Worm (Caenorhabditis elegans) whole organism, dauer: ENCODE data around the gene pst-1.

Source experiments
- unc-62 ChIP-seq: sonication (generic microtip); optimal IDR thresholded peaks from 2 replicates; lab custom pipeline; 2017; ENCODE audit warnings: missing biosample characterization, missing genetic modification reagents, missing genetic modification characterization

pst-1 gene

DNA sequence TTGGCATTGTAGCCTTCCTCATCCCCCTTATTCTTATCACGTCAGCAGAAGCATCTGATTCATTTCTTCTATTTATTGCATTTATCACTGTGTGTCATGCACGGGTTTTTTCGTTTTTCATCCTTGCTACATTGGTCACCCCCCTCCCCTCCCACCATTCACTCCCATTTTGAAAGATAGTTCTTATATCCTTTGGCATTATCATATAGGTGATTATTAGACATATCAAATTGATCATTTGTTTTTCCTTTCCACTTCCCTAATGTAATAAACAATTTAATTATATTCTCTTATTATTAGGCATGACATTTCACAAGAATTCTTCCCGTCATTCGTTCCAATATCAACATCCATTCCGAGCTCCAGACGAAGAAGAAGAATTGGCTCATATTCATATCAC is 7.9 kb downstream of the pst-1 start, which contains the start of gene M03F8.1:
Gene M03F8.1 (plus strand): TSS at position 301 of the 400 bp plus-strand sequence.
- no peak for TF ChIP-seq unc-62 (GFP tag; lab: Kevin White, UChicago)

ce11 chrV:5953086-5953485 is 9.8 kb downstream of the pst-1 start:
- no peak for TF ChIP-seq unc-62 (GFP tag; lab: Kevin White, UChicago)

ce11 chrV:5954747-5955146 is 11.5 kb downstream of the pst-1 start, which contains the start of gene M03F8.6:
Gene M03F8.6, minus strand, starts transcription at chrV:5954847.
- no peak for TF ChIP-seq unc-62 (GFP tag; lab: Kevin White, UChicago)

DNA sequence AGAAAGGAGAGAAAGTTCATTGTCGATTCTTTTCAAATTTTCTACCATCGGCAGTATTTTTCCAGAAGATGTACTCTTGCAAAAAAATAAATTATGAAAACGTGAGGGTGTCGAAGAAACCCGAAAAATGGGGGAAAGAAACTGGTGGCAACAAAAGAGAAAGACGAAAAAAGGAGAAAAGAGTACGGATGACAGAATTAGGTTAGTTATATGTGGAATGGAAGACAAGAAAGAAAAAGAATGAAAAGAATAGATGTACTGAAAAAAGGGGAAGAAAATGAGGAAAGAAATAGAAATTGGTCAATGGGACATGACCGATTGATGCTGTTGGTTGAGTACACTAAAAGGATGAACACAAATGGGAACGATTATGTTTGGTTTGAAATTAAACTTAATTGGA is 12.4 kb downstream of the pst-1 start:
- TF ChIP-seq unc-62 (GFP tag; lab: Kevin White, UChicago) = no peak

ce11 chrV:5961516-5961915 is 18.2 kb downstream of the pst-1 start, which contains the start of gene mcp-1:
Gene mcp-1, plus strand, starts transcription at chrV:5961807.
- TF ChIP-seq unc-62 (GFP tag; lab: Kevin White, UChicago) = no peak

DNA sequence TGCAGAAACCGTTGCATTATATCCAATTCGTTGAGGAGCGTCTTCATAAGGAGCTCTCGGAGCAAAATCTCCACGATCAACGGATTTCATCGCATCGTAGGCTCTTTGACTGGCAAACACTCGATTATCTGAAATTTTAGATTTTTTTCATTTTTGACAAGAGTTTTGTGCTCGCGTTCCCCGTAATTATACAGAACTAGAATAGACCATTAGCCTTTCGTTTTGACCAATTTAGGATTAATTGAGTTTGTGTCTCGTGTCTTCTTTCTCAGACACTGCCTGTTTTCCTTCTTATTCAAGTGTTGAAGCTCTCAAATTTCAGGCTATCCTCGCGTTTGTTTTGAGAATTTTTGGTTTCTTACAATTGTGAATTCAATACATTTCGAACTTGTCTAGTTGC is 19.8 kb downstream of the pst-1 start:
- TF ChIP-seq unc-62 (GFP tag; lab: Kevin White, UChicago) = no peak

- TF ChIP-seq unc-62 (GFP tag; lab: Kevin White, UChicago) = no peak
These were observed 20.4 kb downstream of the pst-1 start, which contains the start of gene pcm-1 for ce11 chrV:5963696-5964095. Gene pcm-1, minus strand, starts transcription at chrV:5963882.

DNA sequence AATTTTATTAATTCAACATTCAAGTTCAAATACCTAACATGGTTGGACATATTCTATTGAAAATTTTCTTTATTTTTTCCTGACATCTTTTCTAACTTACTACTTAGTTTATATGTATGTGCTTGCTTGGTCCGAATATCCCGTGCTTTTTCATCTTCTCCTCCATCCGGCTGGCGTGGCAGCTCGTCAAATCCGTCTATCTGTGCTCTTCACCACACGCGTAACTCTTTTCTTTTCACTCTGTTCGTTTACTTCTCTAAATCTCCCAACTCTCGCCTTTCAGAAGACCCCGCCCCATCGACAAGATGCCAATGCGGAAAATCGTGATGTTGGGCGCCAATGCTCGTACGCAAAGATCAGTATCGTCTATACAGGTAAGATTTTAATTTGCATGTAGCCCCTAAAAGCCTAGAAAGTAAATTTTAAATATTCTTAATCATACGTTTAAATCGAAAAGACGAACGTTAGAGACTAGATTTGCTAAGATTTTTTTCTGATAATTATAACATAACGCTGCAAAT is 21.5 kb downstream of the pst-1 start:
- no peak for TF ChIP-seq unc-62 (GFP tag; lab: Kevin White, UChicago)

DNA sequence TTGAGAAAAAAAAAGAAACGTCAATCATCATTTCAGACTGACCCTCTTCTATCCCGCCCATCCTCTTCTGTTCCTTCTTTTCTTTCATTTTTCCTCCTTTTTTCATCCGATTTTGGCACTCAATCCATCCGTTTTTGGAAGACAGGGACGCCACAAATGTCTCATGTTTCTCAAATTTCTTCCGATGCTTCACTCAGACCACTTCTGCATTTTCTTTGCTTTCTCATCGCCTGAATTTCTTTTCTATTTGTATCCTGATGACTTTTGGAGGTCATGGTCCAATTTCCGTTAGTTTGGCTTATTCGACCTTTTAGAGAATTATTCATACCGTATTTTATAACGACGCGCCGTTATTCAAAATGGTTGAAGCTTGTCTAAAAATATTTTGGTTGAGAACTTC is 29.3 kb downstream of the pst-1 start:
- no peak for TF ChIP-seq unc-62 (GFP tag; lab: Kevin White, UChicago)

ce11 chrV:5973713-5974112 is 30.4 kb downstream of the pst-1 start:
- no peak for TF ChIP-seq unc-62 (GFP tag; lab: Kevin White, UChicago)

DNA sequence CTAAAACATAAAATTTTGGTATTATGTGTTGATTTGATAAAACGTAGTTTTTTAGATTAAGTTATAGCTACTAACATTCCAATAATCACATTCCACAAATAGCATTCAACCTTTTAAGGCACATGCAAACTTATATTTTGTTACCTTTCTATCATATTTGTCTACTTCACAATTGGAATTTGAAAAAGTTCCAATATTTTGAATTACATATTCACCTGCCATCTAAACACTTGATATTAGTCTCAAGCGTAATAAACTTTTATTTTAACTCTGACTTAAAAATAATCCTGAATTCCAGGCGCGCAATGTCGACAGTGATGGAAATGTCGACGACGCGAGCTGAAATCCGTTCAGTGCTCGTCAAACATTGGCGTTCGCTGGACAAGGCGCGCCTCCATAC is 32.5 kb downstream of the pst-1 start, which contains the start of gene acy-2:
Gene acy-2 (plus strand): TSS at position 301 of the 400 bp plus-strand sequence.
- TF ChIP-seq unc-62 (GFP tag; lab: Kevin White, UChicago) = no peak

ce11 chrV:5982722-5983121 is 39.5 kb downstream of the pst-1 start:
- TF ChIP-seq unc-62 (GFP tag; lab: Kevin White, UChicago) = no peak

ce11 chrV:5983380-5983779 is 40.1 kb downstream of the pst-1 start, which contains the start of gene dhs-16:
Gene dhs-16, plus strand, starts transcription at chrV:5983745.
- TF ChIP-seq unc-62 (GFP tag; lab: Kevin White, UChicago) = no peak

DNA sequence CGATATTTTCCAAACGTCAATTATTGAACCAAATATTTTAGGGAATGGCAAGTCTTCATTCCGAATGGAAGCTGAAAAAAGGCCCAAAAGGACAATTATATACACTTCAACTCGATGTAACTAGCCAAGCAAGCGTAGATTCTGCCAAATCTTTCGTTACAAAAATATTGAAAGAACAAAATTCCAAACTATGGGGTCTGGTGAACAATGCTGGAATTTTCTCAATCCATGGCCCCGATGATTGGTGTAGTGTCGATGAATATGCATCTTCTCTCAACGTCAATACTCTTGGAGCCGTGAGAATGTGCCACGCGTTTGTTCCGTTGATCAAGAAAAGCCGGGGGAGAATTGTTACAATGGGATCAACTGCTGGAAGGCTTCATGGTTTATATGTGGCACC is 41.0 kb downstream of the pst-1 start:
- TF ChIP-seq unc-62 (GFP tag; lab: Kevin White, UChicago) = no peak

DNA sequence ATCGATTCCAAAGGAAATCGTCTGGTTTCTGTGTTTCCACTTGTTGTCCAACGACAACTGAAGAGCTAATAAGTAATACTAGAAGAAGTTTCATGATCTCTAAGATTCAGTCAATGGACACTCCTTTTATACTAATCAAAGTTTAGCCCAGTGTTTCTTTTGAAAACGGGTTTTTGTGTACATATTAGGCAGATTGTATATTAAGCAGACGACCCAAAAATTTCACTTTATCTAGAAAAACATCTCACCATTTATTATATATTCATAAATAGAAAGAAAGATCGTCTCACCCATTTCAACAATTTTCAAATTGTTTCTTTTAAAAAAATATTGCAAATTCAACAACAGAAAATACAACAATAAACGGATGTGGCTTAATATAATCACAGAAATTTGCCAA is 43.5 kb downstream of the pst-1 start, which contains the start of gene C10F3.7:
Gene C10F3.7 (minus strand): TSS at position 101 of the 400 bp plus-strand sequence.
- no peak for TF ChIP-seq unc-62 (GFP tag; lab: Kevin White, UChicago)

- TF ChIP-seq unc-62 (GFP tag; lab: Kevin White, UChicago) = no peak
These were observed 47.1 kb downstream of the pst-1 start, which contains the start of gene fut-8 for ce11 chrV:5990383-5990782. Gene fut-8, minus strand, starts transcription at chrV:5990483.

DNA sequence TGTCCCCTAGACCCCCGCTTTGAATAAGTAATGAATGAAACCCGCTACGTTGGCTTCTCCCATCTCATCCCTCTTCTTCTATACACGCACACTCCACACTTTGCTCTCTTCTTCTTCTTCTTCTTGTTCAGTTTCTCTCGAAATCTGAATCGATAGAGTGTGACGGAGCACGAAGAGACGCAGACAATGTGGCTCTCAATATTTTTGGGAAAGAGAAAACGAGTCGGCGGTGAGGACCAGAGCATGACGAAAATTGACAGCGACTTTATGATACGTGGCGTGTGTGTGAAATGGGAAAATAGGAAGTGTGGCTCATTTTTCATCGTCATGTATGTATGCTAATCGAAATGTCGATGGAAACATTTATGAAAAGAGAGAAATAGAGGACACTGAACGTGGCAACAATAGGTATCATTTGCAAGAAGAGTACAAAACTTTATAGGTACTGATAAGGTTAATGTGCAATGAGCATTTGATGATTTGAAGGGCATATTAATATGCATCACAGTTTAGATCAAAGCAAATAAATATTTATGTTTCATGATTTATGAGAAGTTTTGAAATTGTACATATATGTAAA is 48.3 kb downstream of the pst-1 start:
- no peak for TF ChIP-seq unc-62 (GFP tag; lab: Kevin White, UChicago)
